Fruit fly (Drosophila melanogaster) whole organism: ENCODE data around the gene CG10958.

ENCODE experiments used
- pan ChIP-seq: fragments of >200 bp; optimal IDR thresholded peaks from 2 replicates; lab custom pipeline; 2017
- psq ChIP-seq: fragments of >200 bp; optimal IDR thresholded peaks from 2 replicates; lab custom pipeline; 2017

- TF ChIP-seq psq (no peak), pan (lab: Kevin White, UChicago) (no peak)
Measured at dm6 chrX:8157294-8157693, 25.2 kb downstream of the CG10958 start, which contains the start of the genes Traf6 and GIIIspla2.
